Fruit fly (Drosophila melanogaster): ENCODE data around the gene Dtg.

Gene Dtg

dm6 chr3R:12647954-12648353 lies at the start of gene Dtg:
Dtg (plus strand) TSS chr3R:12648058.
- no peak for TF ChIP-seq noc (tag; optimal IDR thresholded peaks at IDR 0.05)

dm6 chr3R:12611973-12612372 lies 35.9 kb upstream of the Dtg start:
- TF ChIP-seq noc (tag; optimal IDR thresholded peaks at IDR 0.05): no peak

DNA sequence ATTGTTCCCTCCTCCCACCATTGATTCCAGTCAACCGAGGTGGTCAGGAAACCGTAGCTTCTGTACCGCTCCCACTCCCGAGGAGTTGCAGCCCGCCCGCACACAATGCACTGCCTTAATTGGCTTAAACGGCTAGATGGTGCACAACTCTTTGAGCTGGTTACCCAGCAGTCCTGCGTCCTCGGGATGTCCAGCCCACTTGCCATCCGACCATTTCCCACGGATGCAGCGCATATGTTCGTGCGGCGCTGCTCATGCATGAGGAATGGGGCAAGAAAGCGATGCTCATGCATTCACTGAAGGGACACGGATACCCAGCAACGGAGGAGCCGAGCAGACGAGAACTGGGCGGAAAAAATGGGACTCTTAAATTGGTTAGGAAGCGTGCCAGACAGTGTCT lies 32.3 kb upstream of the Dtg start:
- no peak for TF ChIP-seq noc (tag; optimal IDR thresholded peaks at IDR 0.05)

dm6 chr3R:12622778-12623177 lies 25.1 kb upstream of the Dtg start:
- no peak for TF ChIP-seq noc (tag; optimal IDR thresholded peaks at IDR 0.05)

DNA sequence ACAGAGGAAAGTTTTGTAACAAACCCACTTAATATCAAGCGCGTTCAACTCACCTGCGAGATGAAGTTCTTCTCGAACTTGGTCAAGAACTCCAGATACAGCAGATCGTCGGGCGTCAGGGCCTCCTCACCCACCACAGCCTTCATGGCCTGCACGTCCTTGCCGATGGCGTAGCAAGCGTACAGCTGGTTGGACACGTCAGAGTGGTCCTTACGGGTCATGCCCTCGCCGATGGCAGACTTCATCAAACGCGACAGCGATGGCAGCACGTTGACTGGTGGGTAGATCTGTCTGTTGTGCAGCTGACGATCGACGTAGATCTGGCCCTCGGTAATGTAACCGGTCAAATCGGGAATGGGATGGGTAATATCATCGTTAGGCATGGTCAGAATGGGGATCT lies 22.9 kb upstream of the Dtg start:
- no peak for TF ChIP-seq noc (tag; optimal IDR thresholded peaks at IDR 0.05)

DNA sequence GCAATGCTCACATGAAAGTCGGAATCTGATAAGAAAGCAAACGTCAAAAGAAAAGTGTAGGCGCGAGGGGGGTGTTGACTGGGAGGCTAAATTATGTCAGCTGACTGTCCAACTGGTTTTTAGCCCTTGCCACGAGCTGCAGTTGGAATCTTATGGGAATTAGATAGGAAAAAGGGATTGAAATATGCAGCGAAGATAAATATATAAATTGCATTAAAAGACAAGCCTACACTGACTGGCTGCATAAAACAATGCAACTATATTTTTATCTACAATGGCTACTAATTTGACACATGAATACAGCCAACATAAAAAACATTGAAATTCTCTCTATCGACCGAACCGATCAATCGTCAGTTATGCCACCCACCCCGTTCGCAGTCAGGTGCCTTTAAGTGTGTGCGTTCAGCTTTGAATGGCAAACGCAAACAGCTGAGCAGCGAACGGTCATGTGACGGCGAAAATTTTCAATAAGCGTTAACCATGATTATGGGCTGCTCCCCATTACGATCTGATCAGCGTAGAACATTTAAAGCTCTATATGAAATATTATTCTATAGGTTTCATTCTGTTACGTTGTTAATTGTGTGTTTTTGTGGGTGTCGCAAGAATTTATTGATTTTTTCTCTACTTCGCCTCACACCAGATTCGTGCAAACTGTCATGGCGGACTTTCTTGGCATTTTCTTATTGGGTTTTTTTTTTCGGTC lies 21.0 kb upstream of the Dtg start:
- TF ChIP-seq noc (tag; optimal IDR thresholded peaks at IDR 0.05): no peak

DNA sequence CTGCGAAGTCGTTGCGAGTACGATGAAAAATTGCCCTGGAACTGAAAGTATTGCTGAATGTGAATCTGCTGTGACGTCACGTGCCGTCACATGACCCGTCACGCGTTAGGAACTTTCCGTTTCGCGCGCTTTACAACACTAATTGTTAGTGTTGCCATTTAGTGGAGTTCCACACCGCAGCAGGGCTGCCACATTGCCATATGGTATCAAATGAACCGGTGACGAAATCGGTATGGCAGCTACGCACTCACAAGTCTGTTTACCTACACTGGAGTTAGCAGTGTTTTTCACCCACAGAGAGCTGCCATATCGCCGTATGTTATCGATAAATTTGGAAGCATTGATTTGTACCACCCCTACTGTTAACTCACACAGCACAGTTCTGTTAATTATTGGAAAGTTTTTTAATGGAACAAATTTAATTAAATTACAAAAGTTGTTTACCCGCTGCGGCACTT lies 20.1 kb upstream of the Dtg start, which contains the start of the genes Vha55 and Snx3:
Gene Vha55, minus strand, starts transcription at position 139 of the 458 bp plus-strand sequence.
Gene Snx3, plus strand, starts transcription at position 341 of the 458 bp plus-strand sequence.
- TF ChIP-seq noc (tag; optimal IDR thresholded peaks at IDR 0.05): peak; percentile 30

dm6 chr3R:12628395-12628928 lies 19.4 kb upstream of the Dtg start:
- no peak for TF ChIP-seq noc (tag; optimal IDR thresholded peaks at IDR 0.05)

dm6 chr3R:12630369-12630768 lies 17.5 kb upstream of the Dtg start, which contains the start of gene Not10:
Not10 (plus strand) TSS chr3R:12630647.
- TF ChIP-seq noc (tag; optimal IDR thresholded peaks at IDR 0.05): no peak

DNA sequence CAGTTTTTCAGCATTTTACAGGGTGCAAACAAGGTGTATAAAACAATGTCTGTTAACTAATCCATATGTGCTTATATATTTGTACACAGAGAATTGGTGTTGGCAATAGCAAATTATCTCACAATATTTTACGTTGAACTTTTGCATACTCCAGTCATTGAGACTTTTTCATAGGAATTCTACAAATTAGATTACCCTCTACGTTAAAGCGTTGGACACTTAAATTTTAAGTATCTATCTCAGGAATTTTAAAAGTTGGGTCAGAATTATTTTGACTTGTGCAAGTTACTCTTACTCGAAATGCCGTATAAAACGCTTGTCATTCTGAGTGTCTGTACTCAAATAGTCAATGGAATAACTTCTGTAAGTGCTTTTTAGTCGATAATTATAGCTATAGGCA lies 14.8 kb upstream of the Dtg start, which contains the start of gene CG18530:
Gene CG18530, plus strand, starts transcription at position 301 of the 400 bp plus-strand sequence.
- TF ChIP-seq noc (tag; optimal IDR thresholded peaks at IDR 0.05): no peak

DNA sequence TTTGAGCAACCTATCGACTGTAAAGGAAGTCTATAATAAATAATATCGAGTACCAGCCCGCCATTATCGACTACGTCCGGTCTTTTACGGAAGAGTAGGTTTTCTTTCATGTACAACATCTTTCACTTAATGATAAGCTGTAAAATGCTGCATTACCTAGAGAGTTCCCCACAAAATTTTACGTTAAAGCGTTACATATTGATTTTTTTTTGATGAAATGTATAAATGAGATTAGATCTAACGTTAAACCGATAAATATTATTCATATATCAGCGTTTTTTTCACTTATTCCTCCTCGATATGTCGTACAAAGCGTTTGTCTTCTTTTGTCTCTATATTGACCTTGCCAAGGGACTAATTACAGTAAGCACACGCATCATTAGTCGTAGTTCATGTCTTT lies 13.2 kb upstream of the Dtg start, which contains the start of gene CG11598:
Gene CG11598, plus strand, starts transcription at position 301 of the 400 bp plus-strand sequence.
- no peak for TF ChIP-seq noc (tag; optimal IDR thresholded peaks at IDR 0.05)

DNA sequence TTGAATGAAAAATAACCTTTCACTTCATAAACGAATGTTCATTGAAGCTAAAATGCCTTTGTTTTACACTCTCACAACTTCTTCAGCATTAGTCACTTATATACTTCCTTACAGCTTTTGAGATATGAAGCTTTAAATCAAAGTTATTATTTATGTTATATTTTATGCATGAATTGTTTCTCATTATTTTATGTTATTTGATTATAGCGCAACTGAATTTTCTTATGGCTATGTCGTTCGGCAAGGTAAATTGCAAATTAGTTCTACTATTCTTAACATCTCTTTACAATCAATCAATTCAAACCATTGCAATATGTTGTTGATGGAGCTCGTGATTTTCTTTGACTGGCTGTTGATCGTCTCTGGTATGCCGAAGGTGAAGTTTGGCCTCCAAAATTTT lies 11.6 kb upstream of the Dtg start, which contains the start of gene CG11600:
Gene CG11600, plus strand, starts transcription at position 301 of the 400 bp plus-strand sequence.
- no peak for TF ChIP-seq noc (tag; optimal IDR thresholded peaks at IDR 0.05)

DNA sequence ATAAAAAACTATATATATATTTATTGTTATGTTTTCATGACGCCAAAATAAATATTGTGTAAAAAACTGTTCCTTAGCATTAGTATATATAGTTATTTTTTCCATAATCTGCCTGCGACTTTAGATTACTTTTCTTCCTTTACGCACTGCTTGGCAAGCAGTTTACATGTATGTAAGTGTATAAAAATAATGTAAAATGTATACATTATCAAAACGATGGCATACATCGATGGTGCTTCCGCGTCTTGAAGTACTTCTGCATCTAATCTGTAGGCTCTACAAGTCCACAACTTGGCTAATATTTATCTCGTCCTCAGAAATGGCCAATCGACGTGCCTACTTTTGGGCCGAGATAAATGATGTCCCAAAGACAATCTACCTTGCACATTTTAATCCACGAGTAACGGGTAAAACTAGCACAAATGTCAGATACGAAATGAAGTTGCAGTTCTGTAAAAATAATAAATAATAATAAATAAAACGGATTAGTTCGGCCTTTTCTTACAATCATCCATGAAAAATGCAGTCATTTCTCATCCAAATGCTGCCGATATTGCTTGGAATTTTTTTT lies 9.8 kb upstream of the Dtg start, which contains the start of gene CG11608:
Gene CG11608, plus strand, starts transcription at position 521 of the 571 bp plus-strand sequence.
- TF ChIP-seq noc (tag; optimal IDR thresholded peaks at IDR 0.05): no peak

DNA sequence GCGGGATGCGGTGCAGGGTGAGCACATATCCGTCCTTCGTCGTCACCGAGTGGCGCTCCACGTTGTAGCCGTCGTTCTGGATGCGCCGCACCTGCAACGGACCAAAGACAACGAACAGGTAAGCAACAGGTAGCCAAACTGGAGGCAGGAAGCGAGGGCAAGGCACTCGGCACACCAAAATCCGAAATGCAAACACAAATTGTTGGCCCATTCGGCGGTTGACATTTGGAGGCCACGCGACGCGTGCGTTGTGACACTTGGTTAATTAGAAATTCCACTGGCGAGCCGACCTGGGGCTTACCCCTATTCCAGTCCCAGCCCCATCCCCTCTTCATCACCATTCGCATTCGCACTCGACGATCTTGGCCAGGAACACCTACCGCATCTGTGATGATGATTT lies 6.2 kb upstream of the Dtg start:
- TF ChIP-seq noc (tag; optimal IDR thresholded peaks at IDR 0.05): no peak

dm6 chr3R:12642051-12642532 lies 5.8 kb upstream of the Dtg start, which contains the start of gene CG6753:
CG6753 (minus strand) TSS chr3R:12642482.
- TF ChIP-seq noc (tag; optimal IDR thresholded peaks at IDR 0.05): no peak

DNA sequence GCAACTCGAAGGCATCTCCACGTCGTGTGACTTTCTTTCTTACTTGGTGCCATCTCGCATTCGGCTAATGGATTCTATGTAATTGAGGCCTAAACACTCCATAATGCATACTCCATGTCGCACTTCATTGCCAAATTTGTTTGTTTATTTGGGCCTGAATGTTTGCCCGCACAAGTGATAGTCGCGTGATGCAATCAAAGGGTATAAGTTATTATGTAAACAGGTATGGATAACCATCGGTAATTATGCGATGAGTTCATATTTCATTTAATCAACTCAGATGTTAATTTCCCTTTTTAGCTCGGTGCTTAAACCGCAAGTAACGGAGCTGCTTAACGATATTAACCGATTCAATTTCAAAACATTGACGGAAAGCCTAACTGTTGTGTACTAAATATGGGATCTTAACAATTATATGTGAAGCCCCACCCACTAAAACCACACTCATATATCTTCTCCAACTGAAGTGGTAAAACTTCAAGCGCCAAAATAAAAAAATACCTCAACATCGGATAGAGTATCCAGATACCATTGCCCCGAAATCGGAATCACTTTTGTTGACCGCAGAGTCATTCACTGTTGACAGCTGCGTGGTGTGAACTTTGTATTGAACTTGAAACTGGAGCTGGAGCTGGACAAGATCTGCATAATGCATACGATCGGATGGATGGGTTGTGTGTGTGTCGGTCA lies 3.1 kb upstream of the Dtg start:
- TF ChIP-seq noc (tag; optimal IDR thresholded peaks at IDR 0.05): no peak

Data from whole organism, larva.